Worm (Caenorhabditis elegans): Measurements from ENCODE around the gene Y57A10C.1.

DNA sequence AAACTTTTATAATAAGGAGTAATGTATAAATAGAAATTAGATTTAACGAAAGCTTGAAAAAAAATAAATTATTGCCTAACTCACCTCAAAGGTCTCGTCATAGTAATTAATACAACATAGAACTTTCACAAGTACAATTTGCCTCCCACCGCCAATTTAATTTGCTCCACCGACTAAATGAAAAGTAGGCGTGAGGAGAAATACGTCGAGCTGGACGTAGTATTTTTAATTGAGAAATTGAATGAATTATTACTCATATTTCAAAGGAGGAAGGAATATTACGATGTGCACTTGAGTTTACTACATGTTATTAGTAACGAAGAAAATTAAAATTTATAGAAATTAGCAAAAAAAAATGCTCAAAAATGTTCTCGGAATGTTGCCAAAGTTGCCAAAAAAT is 26.1 kb upstream of the Y57A10C.1 start, which contains the start of gene Y57A10C.9:
- no peak for TF ChIP-seq nhr-11 (tag; optimal IDR thresholded peaks at IDR 0.05)
- no peak for TF ChIP-seq lin-39 (tag; optimal IDR thresholded peaks at IDR 0.05)

Measured in whole organism, L2 larva.